Fruit fly (Drosophila melanogaster) whole organism, embryonic: ENCODE results near the gene CG7685.

Experiments used
- BEAF-32 ChIP-seq: fragments of 200-800 bp; sonication (Bioruptor generic); optimal IDR thresholded peaks from 3 replicates; lab custom pipeline; 2017; ENCODE audit warnings: missing biosample characterization, missing genetic modification characterization, mild to moderate bottlenecking, moderate library complexity, missing genetic modification reagents
- BtbVII ChIP-seq: fragments of 200-800 bp; sonication (Bioruptor generic); optimal IDR thresholded peaks from 3 replicates; lab custom pipeline; 2017; ENCODE audit warnings: missing biosample characterization, mild to moderate bottlenecking, missing genetic modification characterization
- CG11504 ChIP-seq: fragments of 200-800 bp; sonication (Bioruptor generic); optimal IDR thresholded peaks from 3 replicates; lab custom pipeline; 2019; ENCODE audit warnings: missing biosample characterization, mild to moderate bottlenecking, missing genetic modification characterization, moderate library complexity
- CG13287 ChIP-seq: fragments of 200-800 bp; sonication (Bioruptor generic); IDR thresholded peaks from 2 replicates; pipeline ENCODE4 v1.3.6; 2022; ENCODE audit warnings: missing biosample characterization, missing genetic modification characterization; ENCODE audit not compliant: partially characterized antibody
- CG15269 ChIP-seq: fragments of 200-800 bp; sonication (Bioruptor generic); optimal IDR thresholded peaks from 2 replicates; lab custom pipeline; 2018; ENCODE audit warnings: missing biosample characterization, mild to moderate bottlenecking, missing genetic modification characterization, moderate library complexity
- CG15479 ChIP-seq: fragments of 200-800 bp; sonication (Bioruptor generic); optimal IDR thresholded peaks from 3 replicates; lab custom pipeline; 2019; ENCODE audit warnings: missing biosample characterization, mild to moderate bottlenecking, missing genetic modification characterization, moderate library complexity
- CG17361 ChIP-seq: fragments of 200-800 bp; sonication (Bioruptor generic); IDR thresholded peaks from 3 replicates; pipeline ENCODE4 v1.3.6; 2022; ENCODE audit warnings: missing biosample characterization, missing genetic modification characterization
- CG17802 ChIP-seq: fragments of 200-800 bp; sonication (Bioruptor generic); optimal IDR thresholded peaks from 2 replicates; lab custom pipeline; 2018; ENCODE audit warnings: missing biosample characterization, mild to moderate bottlenecking, missing genetic modification characterization, moderate library complexity
- CG2116 ChIP-seq: fragments of 200-800 bp; sonication (Bioruptor generic); optimal IDR thresholded peaks from 3 replicates; lab custom pipeline; 2018; ENCODE audit warnings: missing biosample characterization, mild to moderate bottlenecking, missing genetic modification characterization
- CG3065 ChIP-seq: fragments of 200-800 bp; sonication (Bioruptor generic); optimal IDR thresholded peaks from 2 replicates; lab custom pipeline; 2016; ENCODE audit warnings: missing biosample characterization, missing genetic modification characterization
- CG31365 ChIP-seq: fragments of 200-800 bp; sonication (Bioruptor generic); optimal IDR thresholded peaks from 2 replicates; lab custom pipeline; 2018; ENCODE audit warnings: missing biosample characterization, mild to moderate bottlenecking, missing genetic modification characterization
- CG3407 ChIP-seq: fragments of 200-800 bp; sonication (Bioruptor generic); optimal IDR thresholded peaks from 2 replicates; lab custom pipeline; 2018; ENCODE audit warnings: missing biosample characterization, mild to moderate bottlenecking, missing genetic modification characterization
- CG5245 ChIP-seq: fragments of 200-800 bp; sonication (Bioruptor generic); optimal IDR thresholded peaks from 3 replicates; lab custom pipeline; 2016; ENCODE audit warnings: missing biosample characterization, missing genetic modification characterization
- CG6175 ChIP-seq: fragments of 200-800 bp; sonication (Bioruptor generic); IDR thresholded peaks from 3 replicates; pipeline ENCODE4 v1.3.6; 2022; ENCODE audit warnings: missing biosample characterization, missing genetic modification characterization
- CG6689 ChIP-seq: fragments of 200-800 bp; sonication (Bioruptor generic); IDR thresholded peaks from 2 replicates; pipeline ENCODE4 v1.3.6; 2022; ENCODE audit warnings: missing biosample characterization, missing genetic modification characterization
- CG7556 ChIP-seq: fragments of 200-800 bp; sonication (Bioruptor generic); optimal IDR thresholded peaks from 2 replicates; lab custom pipeline; 2017; ENCODE audit warnings: missing biosample characterization, mild to moderate bottlenecking, missing genetic modification characterization
- CG9727 ChIP-seq: fragments of 200-800 bp; sonication (Bioruptor generic); optimal IDR thresholded peaks from 3 replicates; lab custom pipeline; 2017; ENCODE audit warnings: missing biosample characterization, mild to moderate bottlenecking, missing genetic modification characterization
- Dbx ChIP-seq: fragments of 200-800 bp; sonication (Bioruptor generic); IDR thresholded peaks from 3 replicates; pipeline ENCODE4 v1.3.6; 2022; ENCODE audit warnings: missing biosample characterization, missing genetic modification characterization
- Deaf1 ChIP-seq: fragments of 200-800 bp; optimal IDR thresholded peaks from 3 replicates; lab custom pipeline; 2019; ENCODE audit warnings: missing biosample characterization, mild to moderate bottlenecking, missing genetic modification characterization, moderate library complexity
- Fer3 ChIP-seq: fragments of 200-800 bp; sonication (Bioruptor generic); optimal IDR thresholded peaks from 2 replicates; lab custom pipeline; 2018; ENCODE audit warnings: missing biosample characterization, mild to moderate bottlenecking, missing genetic modification characterization, moderate library complexity
- Jarid2 ChIP-seq: fragments of 200-800 bp; sonication (Bioruptor generic); optimal IDR thresholded peaks from 3 replicates; lab custom pipeline; 2017; ENCODE audit warnings: mild to moderate bottlenecking, missing biosample characterization, missing genetic modification reagents, missing genetic modification characterization
- Lhr ChIP-seq: fragments of 200-800 bp; sonication (Bioruptor generic); optimal IDR thresholded peaks from 3 replicates; lab custom pipeline; 2017; ENCODE audit warnings: mild to moderate bottlenecking, missing biosample characterization, missing genetic modification reagents, missing genetic modification characterization
- Lpt ChIP-seq: fragments of >200 bp; optimal IDR thresholded peaks from 2 replicates; lab custom pipeline; 2018; ENCODE audit warnings: missing biosample characterization, missing genetic modification characterization
- Mrtf ChIP-seq: fragments of 200-800 bp; sonication (Bioruptor generic); IDR thresholded peaks from 3 replicates; pipeline ENCODE4 v1.3.6; 2022; ENCODE audit warnings: missing biosample characterization, missing genetic modification characterization
- Myb ChIP-seq: fragments of 200-800 bp; sonication (Bioruptor generic); optimal IDR thresholded peaks from 2 replicates; lab custom pipeline; 2016; ENCODE audit warnings: missing biosample characterization, missing genetic modification characterization
- Oaz ChIP-seq: fragments of 200-800 bp; sonication (Bioruptor generic); IDR thresholded peaks from 2 replicates; pipeline ENCODE4 v1.3.6; 2022; ENCODE audit warnings: missing biosample characterization, missing genetic modification characterization
- Opbp ChIP-seq: fragments of 200-800 bp; sonication (Bioruptor generic); IDR thresholded peaks from 3 replicates; pipeline ENCODE4 v1.3.6; 2022; ENCODE audit warnings: missing biosample characterization, missing genetic modification characterization; ENCODE audit not compliant: partially characterized antibody
- Poxn ChIP-seq: fragments of 200-800 bp; sonication (Bioruptor generic); IDR thresholded peaks from 2 replicates; pipeline ENCODE4 v1.3.6; 2022; ENCODE audit warnings: missing biosample characterization, missing genetic modification characterization
- Taf1 ChIP-seq: fragments of 200-800 bp; sonication (Bioruptor generic); IDR thresholded peaks from 2 replicates; pipeline ENCODE4 v1.3.6; 2022; ENCODE audit warnings: missing biosample characterization, missing genetic modification characterization
- Usf ChIP-seq: fragments of 200-800 bp; sonication (Bioruptor generic); optimal IDR thresholded peaks from 2 replicates; lab custom pipeline; 2017; ENCODE audit warnings: missing genotype, missing biosample characterization, missing genetic modification characterization
- Vsx1 ChIP-seq: fragments of 200-800 bp; sonication (Bioruptor generic); optimal IDR thresholded peaks from 2 replicates; lab custom pipeline; 2017; ENCODE audit warnings: missing biosample characterization, mild to moderate bottlenecking, missing genetic modification characterization, missing genetic modification reagents
- Xbp1 ChIP-seq: fragments of 200-800 bp; sonication (Bioruptor generic); optimal IDR thresholded peaks from 3 replicates; lab custom pipeline; 2016; ENCODE audit warnings: missing biosample characterization, mild to moderate bottlenecking, missing genetic modification characterization
- al ChIP-seq: fragments of 200-800 bp; sonication (Bioruptor generic); IDR thresholded peaks from 2 replicates; pipeline ENCODE4 v1.3.6; 2022; ENCODE audit warnings: missing biosample characterization, missing genetic modification characterization
- ap ChIP-seq: fragments of 200-800 bp; sonication (Bioruptor generic); IDR thresholded peaks from 2 replicates; pipeline ENCODE4 v1.3.6; 2022; ENCODE audit warnings: missing biosample characterization, missing genetic modification characterization
- cg ChIP-seq: fragments of 200-800 bp; sonication (Bioruptor generic); optimal IDR thresholded peaks from 3 replicates; lab custom pipeline; 2019; ENCODE audit warnings: missing biosample characterization, mild to moderate bottlenecking, missing genetic modification characterization, moderate library complexity
- dmrt99B ChIP-seq: fragments of 200-800 bp; sonication (Bioruptor generic); optimal IDR thresholded peaks from 2 replicates; lab custom pipeline; 2018; ENCODE audit warnings: missing biosample characterization, mild to moderate bottlenecking, missing genetic modification characterization, moderate library complexity
- eyg ChIP-seq: fragments of 200-800 bp; sonication (Bioruptor generic); optimal IDR thresholded peaks from 3 replicates; lab custom pipeline; 2016; ENCODE audit warnings: missing biosample characterization, missing genetic modification characterization
- gfzf ChIP-seq: fragments of 200-800 bp; sonication (Bioruptor generic); optimal IDR thresholded peaks from 2 replicates; lab custom pipeline; 2016; ENCODE audit warnings: missing biosample characterization, mild to moderate bottlenecking, missing genetic modification characterization, moderate library complexity
- grn ChIP-seq: fragments of 200-800 bp; sonication (Bioruptor generic); optimal IDR thresholded peaks from 3 replicates; lab custom pipeline; 2017; ENCODE audit warnings: missing biosample characterization, missing genetic modification characterization
- gsb-n ChIP-seq: fragments of 200-800 bp; sonication (Bioruptor generic); optimal IDR thresholded peaks from 3 replicates; lab custom pipeline; 2018; ENCODE audit warnings: missing biosample characterization, mild to moderate bottlenecking, missing genetic modification characterization
- hbn ChIP-seq: fragments of 200-800 bp; sonication (Bioruptor generic); IDR thresholded peaks from 2 replicates; pipeline ENCODE4 v1.3.6; 2022; ENCODE audit warnings: missing biosample characterization, missing genetic modification characterization; ENCODE audit not compliant: partially characterized antibody
- jing ChIP-seq: fragments of 200-800 bp; sonication (Bioruptor generic); optimal IDR thresholded peaks from 2 replicates; lab custom pipeline; 2018; ENCODE audit warnings: missing biosample characterization, mild to moderate bottlenecking, missing genetic modification characterization
- lola ChIP-seq, 3 experiments: fragments of >200 bp in 2 of 3; fragments of 200-800 bp in 1 of 3; sonication (Bioruptor generic) in 1 of 3; optimal IDR thresholded peaks; 2 replicates each; lab custom pipeline; 2017 to 2019; ENCODE audit warnings: missing biosample characterization in 3 of 3, missing genetic modification characterization in 3 of 3, mild to moderate bottlenecking in 1 of 3, moderate library complexity in 1 of 3
- pan ChIP-seq, 4 experiments: fragments of >200 bp in 3 of 4; fragments of 200-800 bp in 1 of 4; sonication (Bioruptor generic) in 1 of 4; optimal IDR thresholded peaks in 3 of 4; IDR thresholded peaks in 1 of 4; 2 replicates each; pipeline versions ENCODE4 v1.3.6 to Lab custom; 2017 to 2022; ENCODE audit warnings: missing biosample characterization in 2 of 4, missing genetic modification characterization in 2 of 4, mixed read lengths in 1 of 4
- pho ChIP-seq: fragments of 200-800 bp; sonication (Bioruptor generic); optimal IDR thresholded peaks from 2 replicates; lab custom pipeline; 2016; ENCODE audit warnings: missing biosample characterization, missing genetic modification characterization
- pzg ChIP-seq: fragments of 200-800 bp; sonication (Bioruptor generic); optimal IDR thresholded peaks from 3 replicates; lab custom pipeline; 2018; ENCODE audit warnings: missing biosample characterization, mild to moderate bottlenecking, missing genetic modification characterization, moderate library complexity
- unpg ChIP-seq: fragments of 200-800 bp; sonication (Bioruptor generic); optimal IDR thresholded peaks from 3 replicates; lab custom pipeline; 2018; ENCODE audit warnings: missing biosample characterization, mild to moderate bottlenecking, missing genetic modification characterization, moderate library complexity

CG7685 gene

dm6 chr3R:18438827-18439717, 34.3 kb downstream of the CG7685 start (continued):
- no peak for TF ChIP-seq Oaz (GFP tag; lab: Robert Waterston, UW)
- TF ChIP-seq pzg (GFP tag; lab: Kevin White, UChicago): no peak
- TF ChIP-seq CG31365 (tag; lab: Kevin White, UChicago): peak; percentile 47
- no peak for TF ChIP-seq pan (optimal IDR thresholded peaks at IDR 0.05; lab: Kevin White, UChicago)
- TF ChIP-seq pan (GFP tag; optimal IDR thresholded peaks at IDR 0.05 in 1 of 2, IDR thresholded peaks at IDR 0.05 in 1 of 2): peak in 1 of 2 experiments; percentile 29
- TF ChIP-seq Poxn: no peak
- peak; percentile 54 for TF ChIP-seq dmrt99B
- peak; percentile 41; the same call in 1 of the 2 replicates for TF ChIP-seq CG6689 (GFP tag; lab: Robert Waterston, UW)
- peak; percentile 22; the same call in 1 of the 2 replicates for TF ChIP-seq Taf1 (GFP tag; lab: Robert Waterston, UW)
- TF ChIP-seq CG9727 (GFP tag; lab: Kevin White, UChicago): no peak
- TF ChIP-seq CG6175 (GFP tag; lab: Robert Waterston, UW): no peak
- peak; percentile 38 for TF ChIP-seq gsb-n (tag; lab: Kevin White, UChicago)
- TF ChIP-seq CG13287 (GFP tag; lab: Robert Waterston, UW): 0 out of 2 replicates have a peak, but pooled peaks have one; percentile 14
- peak; percentile 61 for TF ChIP-seq eyg (GFP tag; lab: Kevin White, UChicago)
- no peak for TF ChIP-seq jing (GFP tag; lab: Kevin White, UChicago)
- peak; percentile 34 for TF ChIP-seq Lhr
- no peak for TF ChIP-seq gfzf (GFP tag; lab: Kevin White, UChicago)
- TF ChIP-seq unpg (GFP tag; lab: Kevin White, UChicago): peak; percentile 47
- TF ChIP-seq BEAF-32: no peak
- TF ChIP-seq CG3407 (GFP tag; lab: Kevin White, UChicago): peak; percentile 74
- no peak for TF ChIP-seq CG5245
- peak; percentile 62 for TF ChIP-seq CG17361 (GFP tag; lab: Robert Waterston, UW)
- peak; percentile 25 for TF ChIP-seq CG7556
- TF ChIP-seq CG3065: no peak
- TF ChIP-seq Myb: no peak
- peak; percentile 71 for TF ChIP-seq CG11504 (tag; lab: Kevin White, UChicago)
- peak; percentile 68 for TF ChIP-seq Fer3 (tag; lab: Kevin White, UChicago)
- TF ChIP-seq Lpt (GFP tag; lab: Kevin White, UChicago): no peak
- TF ChIP-seq Dbx (GFP tag; lab: Robert Waterston, UW): no peak
- TF ChIP-seq grn (GFP tag; lab: Kevin White, UChicago): peak; percentile 15
- TF ChIP-seq Vsx1 (GFP tag; lab: Kevin White, UChicago): peak; percentile 68
- TF ChIP-seq lola (GFP tag; optimal IDR thresholded peaks at IDR 0.05; lab: Kevin White, UChicago): no peak
- TF ChIP-seq hbn (GFP tag; lab: Robert Waterston, UW): no peak
- no peak for TF ChIP-seq CG17802 (tag; lab: Kevin White, UChicago)
- TF ChIP-seq Usf (GFP tag; lab: Kevin White, UChicago): peak; percentile 40
- TF ChIP-seq Xbp1: peak; percentile 44
- peak; percentile 57 for TF ChIP-seq BtbVII (GFP tag; lab: Kevin White, UChicago)
- peak; percentile 22 for TF ChIP-seq Deaf1 (tag; lab: Kevin White, UChicago)
- no peak for TF ChIP-seq CG15479 (GFP tag; lab: Kevin White, UChicago)
- TF ChIP-seq Jarid2 (GFP tag; lab: Kevin White, UChicago): no peak
- TF ChIP-seq Mrtf (GFP tag; lab: Robert Waterston, UW): no peak
- no peak for TF ChIP-seq Opbp (GFP tag; lab: Robert Waterston, UW)
- TF ChIP-seq CG2116 (GFP tag; lab: Kevin White, UChicago): no peak
- peak; percentile 66 for TF ChIP-seq cg
- TF ChIP-seq ap (GFP tag; lab: Robert Waterston, UW): no peak; the same call in 1 of the 2 replicates
- TF ChIP-seq al (GFP tag; lab: Robert Waterston, UW): peak; percentile 32; the same call in 1 of the 2 replicates
- TF ChIP-seq CG15269 (tag; lab: Kevin White, UChicago): peak; percentile 73
- TF ChIP-seq pho (GFP tag; lab: Kevin White, UChicago): peak; percentile 43
